Fruit fly (Drosophila melanogaster): Measurements from ENCODE around the gene CG9098.

DNA sequence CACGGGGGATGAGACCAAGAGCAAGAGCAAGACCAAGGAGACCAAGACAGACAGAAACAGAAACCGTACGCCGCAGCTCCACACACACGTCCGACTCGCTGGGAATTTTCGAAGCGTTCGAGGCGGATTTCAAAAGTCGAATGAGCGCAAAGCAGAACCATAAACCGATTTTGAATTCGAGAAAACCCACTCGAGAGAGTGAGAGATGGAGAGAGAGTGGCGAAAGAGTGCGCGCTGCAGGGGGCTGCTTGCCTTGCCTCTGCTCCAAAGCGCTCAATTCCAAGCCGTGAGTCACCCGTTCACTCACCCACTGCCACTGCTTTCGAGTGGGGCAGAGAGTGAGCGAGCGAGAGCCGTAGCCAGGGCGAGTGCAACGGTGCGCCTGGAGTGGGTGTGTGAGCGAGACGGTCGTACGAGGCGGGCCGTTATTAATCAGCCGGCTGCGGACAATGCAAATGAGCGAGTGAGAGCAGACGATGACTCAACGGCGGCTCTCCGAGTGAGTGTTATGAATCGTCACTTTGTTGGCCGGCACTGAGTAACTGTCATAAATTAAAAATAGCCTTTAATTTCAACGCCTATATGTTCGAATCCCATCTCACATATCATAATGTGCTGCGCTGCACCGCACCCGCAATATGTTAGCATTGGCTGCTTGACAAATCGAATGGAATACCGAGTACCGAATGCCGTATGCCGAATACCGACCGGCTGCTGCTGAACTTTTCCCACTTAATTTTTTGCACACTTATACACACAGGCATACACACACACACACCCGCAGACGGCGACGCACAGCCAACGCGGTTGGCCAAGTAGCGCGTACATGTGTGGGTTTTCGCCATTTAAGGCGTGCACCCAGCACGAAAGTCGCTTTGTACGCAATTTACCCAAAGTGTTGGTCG, 31.9 kb downstream of the CG9098 start:
- no peak for TF ChIP-seq fd96Ca (GFP tag; IDR thresholded peaks at IDR 0.05)
- TF ChIP-seq CG17806 (tag; optimal IDR thresholded peaks at IDR 0.05), result peak; percentile 8
- TF ChIP-seq Pif1B (GFP tag; optimal IDR thresholded peaks at IDR 0.05), result peak; percentile 30
- no peak for TF ChIP-seq CG8301 (tag; optimal IDR thresholded peaks at IDR 0.05)
- TF ChIP-seq CG32121 (GFP tag; IDR thresholded peaks at IDR 0.05), result no peak
- no peak for TF ChIP-seq Snoo (tag; optimal IDR thresholded peaks at IDR 0.05)
